Fruit fly (Drosophila melanogaster): ENCODE data around the gene CG14323.

Gene CG14323

dm6 chr3R:17647444-17647843, 25.5 kb upstream of the CG14323 start, which contains the start of gene CG14322 (continued):
- TF ChIP-seq Atf-2 (GFP tag; optimal IDR thresholded peaks at IDR 0.05) (no peak), CG10959 (GFP tag; IDR thresholded peaks at IDR 0.05) (no peak), Tbp (GFP tag; optimal IDR thresholded peaks at IDR 0.05) (no peak), Vsx1 (GFP tag; optimal IDR thresholded peaks at IDR 0.05) (no peak), fd3F (GFP tag; optimal IDR thresholded peaks at IDR 0.05) (no peak), CG4617 (GFP tag; optimal IDR thresholded peaks at IDR 0.05; ENCODE audit: borderline replicate concordance) (peak; percentile 9), HLH4C (GFP tag; IDR thresholded peaks at IDR 0.05; ENCODE audit: partially characterized antibody) (0 out of 3 replicates have a peak, but pooled peaks have one; percentile 21), CG12104 (GFP tag; optimal IDR thresholded peaks at IDR 0.05) (no peak), al (GFP tag; IDR thresholded peaks at IDR 0.05) (no peak), D19A (tag; optimal IDR thresholded peaks at IDR 0.05) (no peak), CG12769 (tag; optimal IDR thresholded peaks at IDR 0.05) (peak; percentile 4), CG5245 (GFP tag; optimal IDR thresholded peaks at IDR 0.05) (no peak), bigmax (GFP tag; optimal IDR thresholded peaks at IDR 0.05) (no peak), Camta (GFP tag; optimal IDR thresholded peaks at IDR 0.05) (no peak), CrebB (tag; optimal IDR thresholded peaks at IDR 0.05) (no peak), bowl (GFP tag; IDR thresholded peaks at IDR 0.05) (no peak), Dip3 (GFP tag; optimal IDR thresholded peaks at IDR 0.05) (no peak), hbn (GFP tag; IDR thresholded peaks at IDR 0.05; ENCODE audit: partially characterized antibody) (no peak), BtbVII (GFP tag; optimal IDR thresholded peaks at IDR 0.05) (no peak), stc (GFP tag; IDR thresholded peaks at IDR 0.05) (no peak), NfI (GFP tag; optimal IDR thresholded peaks at IDR 0.05) (no peak), dan (GFP tag; IDR thresholded peaks at IDR 0.05) (no peak), corto (GFP tag; optimal IDR thresholded peaks at IDR 0.05) (no peak), cg (GFP tag; optimal IDR thresholded peaks at IDR 0.05) (no peak), Mad (GFP tag; optimal IDR thresholded peaks at IDR 0.05) (no peak), CG33213 (GFP tag; optimal IDR thresholded peaks at IDR 0.05) (no peak), tx (GFP tag; optimal IDR thresholded peaks at IDR 0.05) (no peak), row (GFP tag; IDR thresholded peaks at IDR 0.05) (peak; percentile 76), GATAe (GFP tag; conservative IDR thresholded peaks at IDR 0.05) (no peak), CG2889 (GFP tag; IDR thresholded peaks at IDR 0.05) (no peak), tll (GFP tag; optimal IDR thresholded peaks at IDR 0.05) (no peak), CG2199 (GFP tag; IDR thresholded peaks at IDR 0.05) (no peak), shn (GFP tag; optimal IDR thresholded peaks at IDR 0.05) (no peak), CG6175 (GFP tag; IDR thresholded peaks at IDR 0.05) (no peak), Dp (GFP tag; optimal IDR thresholded peaks at IDR 0.05) (peak; percentile 86), NC2β (GFP tag; optimal IDR thresholded peaks at IDR 0.05) (no peak), Meics (GFP tag; optimal IDR thresholded peaks at IDR 0.05) (no peak), CG9817 (tag; optimal IDR thresholded peaks at IDR 0.05) (peak; percentile 14), CG15269 (tag; optimal IDR thresholded peaks at IDR 0.05) (no peak), usp (GFP tag; optimal IDR thresholded peaks at IDR 0.05) (no peak), CG31365 (tag; optimal IDR thresholded peaks at IDR 0.05) (no peak), Sox102F (GFP tag; optimal IDR thresholded peaks at IDR 0.05) (no peak), CG11085 (GFP tag; IDR thresholded peaks at IDR 0.05) (no peak), CG13894 (tag; optimal IDR thresholded peaks at IDR 0.05) (no peak), vfl (GFP tag; optimal IDR thresholded peaks at IDR 0.05) (no peak), sd (tag; optimal IDR thresholded peaks at IDR 0.05) (no peak), sc (optimal IDR thresholded peaks at IDR 0.05) (no peak), sc (GFP tag; optimal IDR thresholded peaks at IDR 0.05) (no peak), Trl (optimal IDR thresholded peaks at IDR 0.05) (no peak), Trl (GFP tag; optimal IDR thresholded peaks at IDR 0.05) (no peak), CG4854 (GFP tag; optimal IDR thresholded peaks at IDR 0.05) (no peak), E2f2 (GFP tag; IDR thresholded peaks at IDR 0.05) (peak; percentile 90), zfh1 (GFP tag; IDR thresholded peaks at IDR 0.05) (no peak)

All from whole organism, embryonic.